Worm (Caenorhabditis elegans) whole organism, L1 larva: ENCODE measurements around the gene Y47A7.2.

Source experiments
- C34B4.2 ChIP-seq: sonication (generic microtip); optimal IDR thresholded peaks from 2 replicates; lab custom pipeline; 2017; ENCODE audit warnings: mild to moderate bottlenecking, missing genetic modification characterization, missing compliant biosample characterization
- efl-1 ChIP-seq, 4 experiments: fragments of 150-350 bp; optimal IDR thresholded peaks in 3 of 4; peaks in 1 of 4; 1 replicate in 1 of 4; 2 replicates in 3 of 4; lab custom pipeline; 2014; ENCODE audit warnings: missing biosample characterization in 2 of 4, missing genetic modification characterization in 2 of 4, missing genetic modification reagents in 2 of 4
- efl-3 ChIP-seq: fragments of 200-800 bp; sonication (Bioruptor generic); optimal IDR thresholded peaks from 2 replicates; lab custom pipeline; 2018; ENCODE audit warnings: mild to moderate bottlenecking, missing genetic modification characterization, missing compliant biosample characterization
- egl-13 ChIP-seq: sonication (generic microtip); optimal IDR thresholded peaks from 2 replicates; lab custom pipeline; 2016; ENCODE audit warnings: missing genotype, missing genetic modification reagents, missing genetic modification characterization, missing compliant biosample characterization
- grh-1 ChIP-seq: fragments of 200-800 bp; sonication (Bioruptor generic); IDR thresholded peaks from 2 replicates; pipeline ENCODE4 v1.3.6; 2022; ENCODE audit warnings: missing genetic modification reagents, missing genetic modification characterization, missing compliant biosample characterization
- hpl-2 ChIP-seq: fragments of 150-350 bp; optimal IDR thresholded peaks from 2 replicates; lab custom pipeline; 2014; ENCODE audit warnings: missing biosample characterization, missing genetic modification reagents, missing genetic modification characterization
- lin-13 ChIP-seq: fragments of 150-350 bp; optimal IDR thresholded peaks from 2 replicates; lab custom pipeline; 2014; ENCODE audit warnings: missing biosample characterization, missing genetic modification reagents, missing genetic modification characterization
- lin-35 ChIP-seq, 2 experiments: fragments of 150-350 bp; optimal IDR thresholded peaks; 2 replicates each; lab custom pipeline; 2014; ENCODE audit warnings: missing biosample characterization in 2 of 2, missing genetic modification characterization in 2 of 2, missing genetic modification reagents in 2 of 2
- lin-39 ChIP-seq: fragments of 150-350 bp; optimal IDR thresholded peaks from 2 replicates; lab custom pipeline; 2014; ENCODE audit warnings: missing biosample characterization, missing genetic modification reagents, missing genetic modification characterization
- lsy-2 ChIP-seq, 2 experiments: fragments of 150-350 bp; optimal IDR thresholded peaks; 2 replicates each; lab custom pipeline; 2014; ENCODE audit warnings: missing biosample characterization in 2 of 2, missing genetic modification characterization in 2 of 2
- mep-1 ChIP-seq: fragments of 150-350 bp; optimal IDR thresholded peaks from 2 replicates; lab custom pipeline; 2014; ENCODE audit warnings: missing biosample characterization, missing genetic modification characterization
- nhr-20 ChIP-seq: sonication (generic microtip); optimal IDR thresholded peaks from 2 replicates; lab custom pipeline; 2016; ENCODE audit warnings: mild to moderate bottlenecking, missing genetic modification characterization, missing compliant biosample characterization
- nhr-28 ChIP-seq: fragments of 150-350 bp; optimal IDR thresholded peaks from 2 replicates; lab custom pipeline; 2014; ENCODE audit warnings: missing biosample characterization, missing genetic modification characterization
- nhr-84 ChIP-seq: sonication (generic microtip); optimal IDR thresholded peaks from 2 replicates; lab custom pipeline; 2017; ENCODE audit warnings: missing biosample characterization, missing genetic modification characterization
- nhr-90 ChIP-seq: sonication (generic microtip); optimal IDR thresholded peaks from 2 replicates; lab custom pipeline; 2016; ENCODE audit warnings: mild to moderate bottlenecking, missing genetic modification characterization, missing compliant biosample characterization; ENCODE audit not compliant: poor library complexity
- pax-3 ChIP-seq: fragments of 200-800 bp; sonication (Bioruptor generic); optimal IDR thresholded peaks from 2 replicates; lab custom pipeline; 2018; ENCODE audit warnings: mild to moderate bottlenecking, missing genetic modification characterization, moderate library complexity, missing compliant biosample characterization
- rnt-1 ChIP-seq: sonication (generic microtip); optimal IDR thresholded peaks from 2 replicates; lab custom pipeline; 2016; ENCODE audit warnings: mild to moderate bottlenecking, missing genetic modification characterization, moderate library complexity, missing compliant biosample characterization
- snpc-4 ChIP-seq: fragments of 150-350 bp; optimal IDR thresholded peaks from 2 replicates; lab custom pipeline; 2014; ENCODE audit warnings: missing biosample characterization, missing genetic modification characterization
- snu-23 ChIP-seq: sonication (generic microtip); optimal IDR thresholded peaks from 2 replicates; lab custom pipeline; 2016; ENCODE audit warnings: missing genetic modification characterization, missing compliant biosample characterization
- sox-4 ChIP-seq: sonication (generic microtip); optimal IDR thresholded peaks from 2 replicates; lab custom pipeline; 2016; ENCODE audit warnings: missing genetic modification characterization, missing compliant biosample characterization
- sptf-1 ChIP-seq: fragments of 150-350 bp; optimal IDR thresholded peaks from 2 replicates; lab custom pipeline; 2014; ENCODE audit warnings: missing biosample characterization, missing genetic modification characterization
- sup-37 ChIP-seq: fragments of 200-800 bp; sonication (Bioruptor generic); optimal IDR thresholded peaks from 2 replicates; lab custom pipeline; 2018; ENCODE audit warnings: mild to moderate bottlenecking, missing genetic modification characterization, missing compliant biosample characterization
- swsn-7 ChIP-seq: sonication (generic microtip); optimal IDR thresholded peaks from 2 replicates; lab custom pipeline; 2016; ENCODE audit warnings: missing genetic modification characterization, missing compliant biosample characterization
- tlp-1 ChIP-seq: fragments of 150-350 bp; optimal IDR thresholded peaks from 2 replicates; lab custom pipeline; 2014; ENCODE audit warnings: missing biosample characterization, missing genetic modification characterization
- unc-30 ChIP-seq: sonication (generic microtip); optimal IDR thresholded peaks from 2 replicates; lab custom pipeline; 2017; ENCODE audit warnings: missing biosample characterization, missing genetic modification characterization
- xbp-1 ChIP-seq: sonication (generic microtip); optimal IDR thresholded peaks from 2 replicates; lab custom pipeline; 2016; ENCODE audit warnings: missing genetic modification characterization, missing compliant biosample characterization
- zag-1 ChIP-seq: fragments of 150-350 bp; optimal IDR thresholded peaks from 2 replicates; lab custom pipeline; 2014; ENCODE audit warnings: missing biosample characterization, missing genetic modification characterization
- zip-4 ChIP-seq: fragments of 200-800 bp; sonication (Bioruptor generic); optimal IDR thresholded peaks from 2 replicates; lab custom pipeline; 2018; ENCODE audit warnings: mild to moderate bottlenecking, missing genetic modification characterization, moderate library complexity, missing compliant biosample characterization

Y47A7.2 gene

ce11 chrV:5158302-5158701 is 39.8 kb downstream of the Y47A7.2 start, which contains the start of gene abu-15:
TSS of gene abu-15 (plus strand) at chrV:5158602.
- TF ChIP-seq efl-1 (optimal IDR thresholded peaks at IDR 0.05; lab: Kevin White, UChicago) (no peak), efl-1 (GFP tag; optimal IDR thresholded peaks at IDR 0.05 in 1 of 2; lab: Kevin White, UChicago) (no peak), sox-4 (tag; lab: Kevin White, UChicago) (no peak), lin-39 (tag; lab: Kevin White, UChicago) (no peak), zip-4 (GFP tag; lab: Kevin White, UChicago) (no peak), rnt-1 (tag; lab: Kevin White, UChicago) (no peak)

ce11 chrV:5157660-5158059 is 40.5 kb downstream of the Y47A7.2 start, which contains the start of gene srx-39:
TSS of gene srx-39 (minus strand) at chrV:5157760.
- no peak for TF ChIP-seq pax-3 (tag; lab: Kevin White, UChicago)
- no peak for TF ChIP-seq efl-1 (optimal IDR thresholded peaks at IDR 0.05; lab: Kevin White, UChicago)
- TF ChIP-seq efl-1 (GFP tag; optimal IDR thresholded peaks at IDR 0.05 in 1 of 2; lab: Kevin White, UChicago), result peak in 1 of 2 experiments; percentile 12
- TF ChIP-seq snu-23, result no peak

ce11 chrV:5155516-5155915 is 42.6 kb downstream of the Y47A7.2 start, which contains the start of gene srx-38:
TSS of gene srx-38 (minus strand) at chrV:5155616.
- no peak for TF ChIP-seq rnt-1 (tag; lab: Kevin White, UChicago)
- TF ChIP-seq nhr-84, result no peak
- no peak for TF ChIP-seq snpc-4 (tag; lab: Kevin White, UChicago)
- no peak for TF ChIP-seq lsy-2 (tag; optimal IDR thresholded peaks at IDR 0.05; lab: Kevin White, UChicago)
- no peak for TF ChIP-seq swsn-7 (tag; lab: Kevin White, UChicago)
- no peak for TF ChIP-seq lin-39 (tag; lab: Kevin White, UChicago)
- TF ChIP-seq mep-1 (tag; lab: Kevin White, UChicago), result no peak
- TF ChIP-seq xbp-1 (tag; lab: Kevin White, UChicago), result no peak
- no peak for TF ChIP-seq efl-1 (optimal IDR thresholded peaks at IDR 0.05; lab: Kevin White, UChicago)
- TF ChIP-seq efl-1 (GFP tag; optimal IDR thresholded peaks at IDR 0.05 in 1 of 2; lab: Kevin White, UChicago), result no peak
- TF ChIP-seq lin-13 (GFP tag; lab: Kevin White, UChicago), result no peak
- TF ChIP-seq lin-35 (GFP tag; optimal IDR thresholded peaks at IDR 0.05; lab: Kevin White, UChicago), result no peak
- no peak for TF ChIP-seq nhr-20 (tag; lab: Kevin White, UChicago)
- no peak for TF ChIP-seq pax-3 (tag; lab: Kevin White, UChicago)
- TF ChIP-seq nhr-28, result no peak
- TF ChIP-seq hpl-2 (GFP tag; lab: Kevin White, UChicago), result no peak

ce11 chrV:5150880-5151279 is 47.3 kb downstream of the Y47A7.2 start, which contains the start of gene srh-130:
TSS of gene srh-130 (plus strand) at chrV:5151180.
- TF ChIP-seq nhr-90 (tag; lab: Kevin White, UChicago), result no peak
- TF ChIP-seq, all 84 proteins: peak for 0

- TF ChIP-seq tlp-1 (tag; lab: Kevin White, UChicago) (no peak), lin-35 (GFP tag; optimal IDR thresholded peaks at IDR 0.05; lab: Kevin White, UChicago) (no peak), sup-37 (GFP tag; lab: Kevin White, UChicago) (no peak), sptf-1 (tag; lab: Kevin White, UChicago) (no peak), unc-30 (tag; lab: Kevin White, UChicago) (no peak), zag-1 (tag; lab: Kevin White, UChicago) (no peak), efl-3 (GFP tag; lab: Kevin White, UChicago) (no peak), nhr-90 (tag; lab: Kevin White, UChicago) (no peak), grh-1 (no peak), C34B4.2 (tag; lab: Kevin White, UChicago) (no peak), egl-13 (no peak)
These were observed 51.7 kb downstream of the Y47A7.2 start, which contains the start of gene F14F9.6 for ce11 chrV:5146394-5146793. TSS of gene F14F9.6 (minus strand) at chrV:5146494.
